Worm (Caenorhabditis elegans) whole organism, L3 larva: ENCODE data around the gene Y69H2.9.

Experiments
- elt-1 ChIP-seq: fragments of 150-350 bp; optimal IDR thresholded peaks from 2 replicates; lab custom pipeline; 2014; ENCODE audit warnings: missing biosample characterization, missing genetic modification characterization
- elt-2 ChIP-seq: sonication (generic microtip); optimal IDR thresholded peaks from 2 replicates; lab custom pipeline; 2016; ENCODE audit warnings: missing genetic modification reagents, mild to moderate bottlenecking, missing genetic modification characterization, missing compliant biosample characterization
- elt-3 ChIP-seq, 3 experiments: fragments of 150-350 bp in 1 of 3; sonication (generic microtip) in 2 of 3; optimal IDR thresholded peaks; 2 replicates in 2 of 3; 4 replicates in 1 of 3; lab custom pipeline; 2014 to 2017; ENCODE audit warnings: missing biosample characterization in 3 of 3, missing genetic modification characterization in 3 of 3
- fkh-10 ChIP-seq: sonication (generic microtip); optimal IDR thresholded peaks from 2 replicates; lab custom pipeline; 2017; ENCODE audit warnings: missing biosample characterization, missing genetic modification reagents, missing genetic modification characterization
- mdl-1 ChIP-seq: fragments of 150-350 bp; optimal IDR thresholded peaks from 2 replicates; lab custom pipeline; 2014; ENCODE audit warnings: missing biosample characterization, missing genetic modification characterization
- nfya-1 ChIP-seq: sonication (generic microtip); optimal IDR thresholded peaks from 2 replicates; lab custom pipeline; 2017; ENCODE audit warnings: missing genetic modification characterization, mild to moderate bottlenecking, missing compliant biosample characterization, antibody characterized with exemption, moderate library complexity; ENCODE audit not compliant: insufficient read depth
- nhr-28 ChIP-seq: fragments of 150-350 bp; optimal IDR thresholded peaks from 2 replicates; lab custom pipeline; 2014; ENCODE audit warnings: missing biosample characterization, missing genetic modification characterization
- snpc-4 ChIP-seq: fragments of 150-350 bp; optimal IDR thresholded peaks from 2 replicates; lab custom pipeline; 2014; ENCODE audit warnings: missing biosample characterization, missing genetic modification characterization
- unc-39 ChIP-seq: sonication (generic microtip); optimal IDR thresholded peaks from 4 replicates; lab custom pipeline; 2017; ENCODE audit warnings: missing biosample characterization, missing genetic modification characterization
- unc-62 ChIP-seq: fragments of 150-350 bp; sonication (generic microtip); optimal IDR thresholded peaks from 4 replicates; lab custom pipeline; 2014; ENCODE audit warnings: missing biosample characterization, missing genetic modification reagents, missing genetic modification characterization

- TF ChIP-seq fkh-10 (GFP tag; lab: Kevin White, UChicago) (no peak), elt-2 (no peak), elt-1 (no peak), snpc-4 (tag; lab: Kevin White, UChicago) (no peak), elt-3 (tag; optimal IDR thresholded peaks at IDR 0.05; lab: Kevin White, UChicago) (no peak), nhr-28 (tag; lab: Kevin White, UChicago) (no peak), nfya-1 (tag; lab: Kevin White, UChicago) (no peak), mdl-1 (tag; lab: Kevin White, UChicago) (no peak), unc-62 (GFP tag; lab: Kevin White, UChicago) (no peak), unc-39 (no peak)
Observed at ce11 chrV:18708015-18708414, 6.7 kb downstream of the Y69H2.9 start.
